Fruit fly (Drosophila melanogaster) whole organism, embryonic: Measurements from ENCODE around the gene D1.

Experiments used
- Awh ChIP-seq: fragments of 200-800 bp; sonication (Bioruptor generic); IDR thresholded peaks from 2 replicates; pipeline ENCODE4, ENCODE4 v1.3.6; 2022; ENCODE audit warnings: missing biosample characterization, missing genetic modification characterization
- B-H2 ChIP-seq: fragments of 200-800 bp; sonication (Bioruptor generic); optimal IDR thresholded peaks from 2 replicates; lab custom pipeline; 2018; ENCODE audit warnings: missing biosample characterization, mild to moderate bottlenecking, missing genetic modification characterization
- Bgb ChIP-seq: fragments of 200-800 bp; sonication (Bioruptor generic); IDR thresholded peaks from 2 replicates; pipeline ENCODE4 v1.3.6; 2022; ENCODE audit warnings: missing biosample characterization, missing genetic modification characterization; ENCODE audit not compliant: partially characterized antibody
- Blimp-1 ChIP-seq: fragments of 200-800 bp; sonication (Bioruptor generic); optimal IDR thresholded peaks from 3 replicates; lab custom pipeline; 2018; ENCODE audit warnings: missing biosample characterization, missing genetic modification characterization, mild to moderate bottlenecking, moderate library complexity, missing genetic modification reagents
- Bteb2 ChIP-seq: fragments of 200-800 bp; sonication (Bioruptor generic); optimal IDR thresholded peaks from 2 replicates; lab custom pipeline; 2016; ENCODE audit warnings: missing biosample characterization, missing genetic modification characterization
- CG12236 ChIP-seq: fragments of 200-800 bp; sonication (Bioruptor generic); optimal IDR thresholded peaks from 2 replicates; lab custom pipeline; 2016; ENCODE audit warnings: missing biosample characterization, missing genetic modification characterization
- CG13624 ChIP-seq: fragments of 200-800 bp; sonication (Bioruptor generic); optimal IDR thresholded peaks from 2 replicates; lab custom pipeline; 2016; ENCODE audit warnings: missing biosample characterization, missing genetic modification characterization
- CG15696 ChIP-seq: fragments of 200-800 bp; sonication (Bioruptor generic); optimal IDR thresholded peaks from 2 replicates; lab custom pipeline; 2019; ENCODE audit warnings: missing biosample characterization, mild to moderate bottlenecking, missing genetic modification characterization, moderate library complexity
- CG17612 ChIP-seq: fragments of 200-800 bp; sonication (Bioruptor generic); IDR thresholded peaks from 2 replicates; pipeline ENCODE4 v1.3.6; 2022; ENCODE audit warnings: missing biosample characterization, missing genetic modification characterization
- CG18764 ChIP-seq: fragments of 200-800 bp; sonication (Bioruptor generic); optimal IDR thresholded peaks from 3 replicates; lab custom pipeline; 2016; ENCODE audit warnings: missing biosample characterization, missing genetic modification characterization
- CG2202 ChIP-seq: fragments of 200-800 bp; sonication (Bioruptor generic); optimal IDR thresholded peaks from 2 replicates; lab custom pipeline; 2018; ENCODE audit warnings: missing biosample characterization, mild to moderate bottlenecking, missing genetic modification characterization
- CG30403 ChIP-seq: fragments of 200-800 bp; sonication (Bioruptor generic); optimal IDR thresholded peaks from 3 replicates; lab custom pipeline; 2016; ENCODE audit warnings: missing biosample characterization, missing genetic modification characterization
- CG30431 ChIP-seq: fragments of 200-800 bp; sonication (Bioruptor generic); optimal IDR thresholded peaks from 2 replicates; lab custom pipeline; 2017; ENCODE audit warnings: missing biosample characterization, missing genetic modification characterization
- CG3281 ChIP-seq: fragments of 200-800 bp; sonication (Bioruptor generic); optimal IDR thresholded peaks from 3 replicates; lab custom pipeline; 2017; ENCODE audit warnings: missing biosample characterization, mild to moderate bottlenecking, missing genetic modification characterization
- CG42726 ChIP-seq: fragments of 200-800 bp; sonication (Bioruptor generic); IDR thresholded peaks from 2 replicates; pipeline ENCODE4 v1.3.6; 2022; ENCODE audit warnings: missing biosample characterization, missing genetic modification characterization; ENCODE audit not compliant: partially characterized antibody
- CG4282 ChIP-seq: fragments of 200-800 bp; sonication (Bioruptor generic); optimal IDR thresholded peaks from 2 replicates; lab custom pipeline; 2016; ENCODE audit warnings: missing biosample characterization, missing genetic modification characterization
- CG4404 ChIP-seq: fragments of 200-800 bp; sonication (Bioruptor generic); IDR thresholded peaks from 2 replicates; pipeline ENCODE4 v1.3.6; 2022; ENCODE audit warnings: missing biosample characterization, missing genetic modification characterization
- CG6683 ChIP-seq: fragments of 200-800 bp; sonication (Bioruptor generic); optimal IDR thresholded peaks from 2 replicates; lab custom pipeline; 2017; ENCODE audit warnings: missing biosample characterization, mild to moderate bottlenecking, missing genetic modification characterization, missing genetic modification reagents
- CG6689 ChIP-seq: fragments of 200-800 bp; sonication (Bioruptor generic); IDR thresholded peaks from 2 replicates; pipeline ENCODE4 v1.3.6; 2022; ENCODE audit warnings: missing biosample characterization, missing genetic modification characterization
- CG6854 ChIP-seq: fragments of 200-800 bp; sonication (Bioruptor generic); optimal IDR thresholded peaks from 3 replicates; lab custom pipeline; 2017; ENCODE audit warnings: missing biosample characterization, mild to moderate bottlenecking, missing genetic modification characterization
- CG7372 ChIP-seq: fragments of 200-800 bp; sonication (Bioruptor generic); IDR thresholded peaks from 2 replicates; pipeline ENCODE4 v1.3.6; 2022; ENCODE audit warnings: missing biosample characterization, missing genetic modification characterization
- CG7786 ChIP-seq: fragments of 200-800 bp; sonication (Bioruptor generic); optimal IDR thresholded peaks from 2 replicates; lab custom pipeline; 2016; ENCODE audit warnings: missing biosample characterization, missing genetic modification characterization
- CG9932 ChIP-seq: fragments of 200-800 bp; sonication (Bioruptor generic); IDR thresholded peaks from 2 replicates; pipeline ENCODE4 v1.3.6; 2022; ENCODE audit warnings: missing biosample characterization, missing genetic modification characterization
- Chrac-16 ChIP-seq: fragments of 200-800 bp; sonication (Bioruptor generic); optimal IDR thresholded peaks from 3 replicates; lab custom pipeline; 2016; ENCODE audit warnings: missing biosample characterization, missing genetic modification characterization
- Doc3 ChIP-seq: fragments of 200-800 bp; sonication (Bioruptor generic); IDR thresholded peaks from 3 replicates; pipeline ENCODE4 v1.3.6; 2022; ENCODE audit warnings: missing biosample characterization, missing genetic modification characterization; ENCODE audit not compliant: partially characterized antibody
- Max ChIP-seq: fragments of 200-800 bp; sonication (Bioruptor generic); optimal IDR thresholded peaks from 2 replicates; lab custom pipeline; 2016; ENCODE audit warnings: missing biosample characterization, mild to moderate bottlenecking, missing genetic modification characterization
- Nf-YC ChIP-seq: fragments of 200-800 bp; optimal IDR thresholded peaks from 3 replicates; lab custom pipeline; 2019; ENCODE audit warnings: missing biosample characterization, mild to moderate bottlenecking, missing genetic modification characterization, moderate library complexity
- Rfx ChIP-seq: fragments of 200-800 bp; sonication (Bioruptor generic); IDR thresholded peaks from 2 replicates; pipeline ENCODE4 v1.3.6; 2022; ENCODE audit warnings: missing biosample characterization, missing genetic modification characterization
- Spps ChIP-seq: fragments of 200-800 bp; sonication (Bioruptor generic); optimal IDR thresholded peaks from 2 replicates; lab custom pipeline; 2018; ENCODE audit warnings: missing biosample characterization, mild to moderate bottlenecking, missing genetic modification characterization
- ac ChIP-seq: fragments of 200-800 bp; sonication (Bioruptor generic); optimal IDR thresholded peaks from 3 replicates; lab custom pipeline; 2017; ENCODE audit warnings: missing biosample characterization, mild to moderate bottlenecking, missing genetic modification characterization
- ap ChIP-seq: fragments of 200-800 bp; sonication (Bioruptor generic); IDR thresholded peaks from 2 replicates; pipeline ENCODE4 v1.3.6; 2022; ENCODE audit warnings: missing biosample characterization, missing genetic modification characterization
- bsh ChIP-seq, 2 experiments: fragments of 200-800 bp; sonication (Bioruptor generic); optimal IDR thresholded peaks; 2 replicates each; lab custom pipeline; 2017 to 2018; ENCODE audit warnings: mild to moderate bottlenecking in 2 of 2, missing biosample characterization in 2 of 2, missing genetic modification characterization in 2 of 2, moderate library complexity in 1 of 2
- cato ChIP-seq: fragments of 200-800 bp; sonication (Bioruptor generic); optimal IDR thresholded peaks from 2 replicates; lab custom pipeline; 2016; ENCODE audit warnings: missing biosample characterization, missing genetic modification characterization, borderline replicate concordance
- cg ChIP-seq: fragments of 200-800 bp; sonication (Bioruptor generic); optimal IDR thresholded peaks from 3 replicates; lab custom pipeline; 2019; ENCODE audit warnings: missing biosample characterization, mild to moderate bottlenecking, missing genetic modification characterization, moderate library complexity
- ci ChIP-seq: fragments of 200-800 bp; sonication (Bioruptor generic); IDR thresholded peaks from 3 replicates; pipeline ENCODE4 v1.3.6; 2022; ENCODE audit warnings: missing biosample characterization, missing genetic modification characterization
- crol ChIP-seq: fragments of 200-800 bp; sonication (Bioruptor generic); IDR thresholded peaks from 2 replicates; pipeline ENCODE4 v1.3.6; 2022; ENCODE audit warnings: missing biosample characterization, missing genetic modification characterization
- dm ChIP-seq: fragments of 200-800 bp; sonication (Bioruptor generic); optimal IDR thresholded peaks from 3 replicates; lab custom pipeline; 2016; ENCODE audit warnings: missing biosample characterization, missing genetic modification characterization
- dysf ChIP-seq: fragments of 200-800 bp; sonication (Bioruptor generic); IDR thresholded peaks from 3 replicates; pipeline ENCODE4 v1.3.6; 2022; ENCODE audit warnings: missing biosample characterization, missing genetic modification characterization
- esg ChIP-seq: fragments of 200-800 bp; sonication (Bioruptor generic); conservative IDR thresholded peaks from 2 replicates; pipeline ENCODE4 v1.3.6; 2022; ENCODE audit warnings: missing biosample characterization, missing genetic modification characterization
- fd64A ChIP-seq: fragments of 200-800 bp; sonication (Bioruptor generic); optimal IDR thresholded peaks from 3 replicates; lab custom pipeline; 2018; ENCODE audit warnings: missing biosample characterization, mild to moderate bottlenecking, missing genetic modification characterization
- fu2 ChIP-seq: fragments of 200-800 bp; sonication (Bioruptor generic); optimal IDR thresholded peaks from 2 replicates; lab custom pipeline; 2016; ENCODE audit warnings: missing biosample characterization, missing genetic modification characterization
- gcm ChIP-seq: fragments of 200-800 bp; sonication (Bioruptor generic); optimal IDR thresholded peaks from 2 replicates; lab custom pipeline; 2019; ENCODE audit warnings: missing biosample characterization, mild to moderate bottlenecking, missing genetic modification characterization, moderate library complexity
- hb ChIP-seq: fragments of 200-800 bp; sonication (Bioruptor generic); IDR thresholded peaks from 3 replicates; pipeline ENCODE4 v1.3.6; 2022; ENCODE audit warnings: missing biosample characterization, missing genetic modification characterization; ENCODE audit not compliant: partially characterized antibody
- kah ChIP-seq: fragments of 200-800 bp; sonication (Bioruptor generic); optimal IDR thresholded peaks from 2 replicates; lab custom pipeline; 2018; ENCODE audit warnings: missing biosample characterization, mild to moderate bottlenecking, missing genetic modification characterization
- kni ChIP-seq: fragments of 200-800 bp; sonication (Bioruptor generic); optimal IDR thresholded peaks from 3 replicates; lab custom pipeline; 2017; ENCODE audit warnings: mild to moderate bottlenecking, missing biosample characterization, missing genetic modification reagents, missing genetic modification characterization
- luna ChIP-seq: fragments of 200-800 bp; sonication (Bioruptor generic); optimal IDR thresholded peaks from 2 replicates; lab custom pipeline; 2016; ENCODE audit warnings: missing biosample characterization, missing genetic modification characterization
- otp ChIP-seq: fragments of 200-800 bp; sonication (Bioruptor generic); IDR thresholded peaks from 3 replicates; pipeline ENCODE4, ENCODE4 v1.3.6; 2022; ENCODE audit warnings: missing biosample characterization, missing genetic modification characterization
- peb ChIP-seq: fragments of 200-800 bp; sonication (Bioruptor generic); IDR thresholded peaks from 2 replicates; pipeline ENCODE4 v1.3.6; 2022; ENCODE audit warnings: missing biosample characterization, missing genetic modification characterization
- sd ChIP-seq: fragments of 200-800 bp; sonication (Bioruptor generic); optimal IDR thresholded peaks from 3 replicates; lab custom pipeline; 2018; ENCODE audit warnings: missing biosample characterization, mild to moderate bottlenecking, missing genetic modification characterization, moderate library complexity
- trem ChIP-seq: fragments of 200-800 bp; optimal IDR thresholded peaks from 3 replicates; lab custom pipeline; 2019; ENCODE audit warnings: missing biosample characterization, mild to moderate bottlenecking, missing genetic modification characterization, moderate library complexity
- usp ChIP-seq: fragments of >200 bp; optimal IDR thresholded peaks from 2 replicates; lab custom pipeline; 2017; ENCODE audit warnings: missing biosample characterization, missing genetic modification characterization
- zfh2 ChIP-seq: fragments of 200-800 bp; sonication (Bioruptor generic); optimal IDR thresholded peaks from 2 replicates; lab custom pipeline; 2016; ENCODE audit warnings: missing biosample characterization, missing genetic modification characterization

Gene D1

dm6 chr3R:9215551-9215950 lies 24.9 kb downstream of the D1 start (continued):
- TF ChIP-seq trem, result peak; percentile 25
- TF ChIP-seq gcm (GFP tag; lab: Kevin White, UChicago), result no peak
- TF ChIP-seq CG6689 (GFP tag; lab: Robert Waterston, UW), result no peak
- no peak for TF ChIP-seq CG30431 (GFP tag; lab: Kevin White, UChicago)
- TF ChIP-seq crol, result peak; percentile 66
- no peak for TF ChIP-seq ci (GFP tag; lab: Robert Waterston, UW)
- peak; percentile 33 for TF ChIP-seq fd64A (GFP tag; lab: Kevin White, UChicago)
- no peak for TF ChIP-seq peb (GFP tag; lab: Robert Waterston, UW)
- TF ChIP-seq CG9932 (GFP tag; lab: Robert Waterston, UW), result no peak
- peak in 1 of 2 experiments; percentile 52 for TF ChIP-seq bsh (GFP tag; optimal IDR thresholded peaks at IDR 0.05; lab: Kevin White, UChicago)
- TF ChIP-seq zfh2 (GFP tag; lab: Kevin White, UChicago), result no peak
- no peak for TF ChIP-seq CG17612 (GFP tag; lab: Robert Waterston, UW)
- peak; percentile 36 for TF ChIP-seq ac (GFP tag; lab: Kevin White, UChicago)
- no peak for TF ChIP-seq CG6854 (GFP tag; lab: Kevin White, UChicago)
- TF ChIP-seq kah (GFP tag; lab: Kevin White, UChicago), result no peak
- no peak for TF ChIP-seq dysf (GFP tag; lab: Robert Waterston, UW)
- TF ChIP-seq CG13624 (GFP tag; lab: Kevin White, UChicago), result no peak
- no peak for TF ChIP-seq CG4404 (GFP tag; lab: Robert Waterston, UW)
- TF ChIP-seq Awh (GFP tag; lab: Robert Waterston, UW), result no peak
- TF ChIP-seq CG7372 (GFP tag; lab: Robert Waterston, UW), result no peak
- TF ChIP-seq B-H2, result no peak
- TF ChIP-seq CG15696 (tag; lab: Kevin White, UChicago), result no peak
- peak; percentile 77 for TF ChIP-seq kni (GFP tag; lab: Kevin White, UChicago)
- no peak for TF ChIP-seq fu2 (GFP tag; lab: Kevin White, UChicago)
- no peak for TF ChIP-seq Nf-YC
- no peak for TF ChIP-seq CG18764 (GFP tag; lab: Kevin White, UChicago)
- no peak for TF ChIP-seq Chrac-16
- no peak for TF ChIP-seq Bteb2 (GFP tag; lab: Kevin White, UChicago)
- peak; percentile 14 for TF ChIP-seq Spps (tag; lab: Kevin White, UChicago)
- TF ChIP-seq CG42726 (GFP tag; lab: Robert Waterston, UW), result no peak
- no peak for TF ChIP-seq dm (GFP tag; lab: Kevin White, UChicago)
- no peak for TF ChIP-seq cato
- peak; percentile 100 for TF ChIP-seq Blimp-1 (GFP tag; lab: Kevin White, UChicago)
- no peak for TF ChIP-seq esg
- TF ChIP-seq CG6683 (GFP tag; lab: Kevin White, UChicago), result no peak
- TF ChIP-seq CG2202 (tag; lab: Kevin White, UChicago), result peak; percentile 33
- TF ChIP-seq sd (tag; lab: Kevin White, UChicago), result no peak
- no peak for TF ChIP-seq hb
- TF ChIP-seq CG30403 (GFP tag; lab: Kevin White, UChicago), result no peak
- no peak for TF ChIP-seq usp (GFP tag; lab: Kevin White, UChicago)
- TF ChIP-seq Max, result no peak
- TF ChIP-seq luna (GFP tag; lab: Kevin White, UChicago), result no peak
- TF ChIP-seq CG7786, result no peak
- no peak for TF ChIP-seq CG4282
- no peak for TF ChIP-seq otp (GFP tag; lab: Robert Waterston, UW)
- TF ChIP-seq CG12236, result no peak
- no peak for TF ChIP-seq ap (GFP tag; lab: Robert Waterston, UW)
- no peak for TF ChIP-seq CG3281 (GFP tag; lab: Kevin White, UChicago)
- peak; percentile 27 for TF ChIP-seq cg (GFP tag; lab: Kevin White, UChicago)
- no peak for TF ChIP-seq Rfx (GFP tag; lab: Robert Waterston, UW)
- TF ChIP-seq Doc3, result no peak
- TF ChIP-seq Bgb, result no peak
